Worm (Caenorhabditis elegans) whole organism, mixed stage, embryonic: ENCODE measurements around the gene C15H9.2.

Experiments used
- M03D4.4 ChIP-seq: sonication (generic microtip); optimal IDR thresholded peaks from 2 replicates; lab custom pipeline; 2017; ENCODE audit warnings: mild to moderate bottlenecking, missing genetic modification characterization, missing compliant biosample characterization
- bed-3 ChIP-seq: fragments of 200-800 bp; sonication (Bioruptor generic); optimal IDR thresholded peaks from 3 replicates; lab custom pipeline; 2018; ENCODE audit warnings: mild to moderate bottlenecking, missing genetic modification characterization, moderate library complexity, missing compliant biosample characterization
- blmp-1 ChIP-seq: fragments of 150-350 bp; optimal IDR thresholded peaks from 2 replicates; lab custom pipeline; 2014; ENCODE audit warnings: missing biosample characterization, missing genetic modification characterization
- ceh-39 ChIP-seq: fragments of 150-350 bp; optimal IDR thresholded peaks from 2 replicates; lab custom pipeline; 2014; ENCODE audit warnings: missing biosample characterization, missing genetic modification characterization
- ceh-43 ChIP-seq: fragments of 200-800 bp; sonication (Bioruptor generic); optimal IDR thresholded peaks from 2 replicates; lab custom pipeline; 2018; ENCODE audit warnings: mild to moderate bottlenecking, missing genetic modification characterization, moderate library complexity, missing compliant biosample characterization
- ceh-83 ChIP-seq: fragments of 200-800 bp; sonication (Bioruptor generic); optimal IDR thresholded peaks from 2 replicates; lab custom pipeline; 2018; ENCODE audit warnings: mild to moderate bottlenecking, missing genetic modification characterization, missing compliant biosample characterization
- ces-1 ChIP-seq: fragments of 150-350 bp; optimal IDR thresholded peaks from 2 replicates; lab custom pipeline; 2014; ENCODE audit warnings: missing biosample characterization, missing genetic modification reagents, missing genetic modification characterization
- cnd-1 ChIP-seq: fragments of 200-800 bp; sonication (Bioruptor generic); optimal IDR thresholded peaks from 2 replicates; lab custom pipeline; 2018; ENCODE audit warnings: mild to moderate bottlenecking, missing genetic modification characterization, missing compliant biosample characterization
- drap-1 ChIP-seq: fragments of 200-800 bp; sonication (Bioruptor generic); optimal IDR thresholded peaks from 3 replicates; lab custom pipeline; 2018; ENCODE audit warnings: mild to moderate bottlenecking, missing genetic modification characterization, missing compliant biosample characterization
- elt-1 ChIP-seq: sonication (generic microtip); optimal IDR thresholded peaks from 2 replicates; lab custom pipeline; 2017; ENCODE audit warnings: missing genetic modification characterization, mild to moderate bottlenecking, missing compliant biosample characterization, antibody characterized with exemption, moderate library complexity, borderline replicate concordance; ENCODE audit not compliant: insufficient read depth
- elt-3 ChIP-seq: fragments of 150-350 bp; optimal IDR thresholded peaks from 2 replicates; lab custom pipeline; 2014; ENCODE audit warnings: missing biosample characterization, missing genetic modification characterization
- flh-1 ChIP-seq: fragments of 200-800 bp; sonication (Bioruptor generic); optimal IDR thresholded peaks from 2 replicates; lab custom pipeline; 2018; ENCODE audit warnings: mild to moderate bottlenecking, missing genetic modification characterization, moderate library complexity, missing compliant biosample characterization
- ham-2 ChIP-seq: fragments of 200-800 bp; sonication (Bioruptor generic); optimal IDR thresholded peaks from 2 replicates; lab custom pipeline; 2018; ENCODE audit warnings: mild to moderate bottlenecking, missing genetic modification characterization, missing compliant biosample characterization
- hlh-1 ChIP-seq: fragments of 150-350 bp; optimal IDR thresholded peaks from 2 replicates; lab custom pipeline; 2014; ENCODE audit warnings: missing biosample characterization, missing genetic modification reagents, missing genetic modification characterization
- lin-13 ChIP-seq: fragments of 150-350 bp; optimal IDR thresholded peaks from 2 replicates; lab custom pipeline; 2014; ENCODE audit warnings: missing biosample characterization, missing genetic modification characterization
- lin-32 ChIP-seq: fragments of 200-800 bp; sonication (Bioruptor generic); optimal IDR thresholded peaks from 2 replicates; lab custom pipeline; 2018; ENCODE audit warnings: mild to moderate bottlenecking, missing genetic modification characterization, missing compliant biosample characterization
- lsy-2 ChIP-seq: fragments of 150-350 bp; optimal IDR thresholded peaks from 2 replicates; lab custom pipeline; 2014; ENCODE audit warnings: missing biosample characterization, missing genetic modification characterization
- mab-5 ChIP-seq: fragments of 150-350 bp; optimal IDR thresholded peaks from 2 replicates; lab custom pipeline; 2014; ENCODE audit warnings: missing biosample characterization, missing genetic modification characterization
- mep-1 ChIP-seq: fragments of 150-350 bp; optimal IDR thresholded peaks from 2 replicates; lab custom pipeline; 2017; ENCODE audit warnings: missing biosample characterization, missing genetic modification reagents, missing genetic modification characterization, inconsistent platforms
- mls-2 ChIP-seq: sonication (generic microtip); optimal IDR thresholded peaks from 2 replicates; lab custom pipeline; 2016; ENCODE audit warnings: mild to moderate bottlenecking, missing genetic modification characterization, moderate library complexity, missing compliant biosample characterization
- nhr-12 ChIP-seq: fragments of 150-350 bp; optimal IDR thresholded peaks from 2 replicates; lab custom pipeline; 2014; ENCODE audit warnings: missing biosample characterization, missing genetic modification characterization
- nhr-2 ChIP-seq: fragments of 150-350 bp; optimal IDR thresholded peaks from 2 replicates; lab custom pipeline; 2014; ENCODE audit warnings: missing biosample characterization, missing genetic modification characterization
- nhr-237 ChIP-seq: fragments of 150-350 bp; optimal IDR thresholded peaks from 2 replicates; lab custom pipeline; 2014; ENCODE audit warnings: missing biosample characterization, missing genetic modification characterization
- nhr-28 ChIP-seq: fragments of 150-350 bp; optimal IDR thresholded peaks from 2 replicates; lab custom pipeline; 2014; ENCODE audit warnings: missing biosample characterization, missing genetic modification characterization
- nhr-76 ChIP-seq: sonication (generic microtip); optimal IDR thresholded peaks from 2 replicates; lab custom pipeline; 2017; ENCODE audit warnings: missing biosample characterization, missing genetic modification characterization
- pha-4 ChIP-seq: fragments of 150-350 bp; optimal IDR thresholded peaks from 2 replicates; lab custom pipeline; 2018; ENCODE audit warnings: missing biosample characterization, missing genetic modification reagents, missing genetic modification characterization
- sem-2 ChIP-seq: fragments of 200-800 bp; sonication (Bioruptor generic); optimal IDR thresholded peaks from 2 replicates; lab custom pipeline; 2018; ENCODE audit warnings: mild to moderate bottlenecking, missing genetic modification characterization, missing compliant biosample characterization
- snpc-4 ChIP-seq: fragments of 150-350 bp; optimal IDR thresholded peaks from 2 replicates; lab custom pipeline; 2014; ENCODE audit warnings: missing biosample characterization, missing genetic modification characterization
- sptf-1 ChIP-seq: sonication (generic microtip); optimal IDR thresholded peaks from 2 replicates; lab custom pipeline; 2017; ENCODE audit warnings: mild to moderate bottlenecking, missing genetic modification characterization, moderate library complexity, missing compliant biosample characterization
- tbx-8 ChIP-seq: fragments of 200-800 bp; sonication (Bioruptor generic); optimal IDR thresholded peaks from 2 replicates; lab custom pipeline; 2018; ENCODE audit warnings: mild to moderate bottlenecking, missing genetic modification characterization, moderate library complexity, missing compliant biosample characterization
- unc-120 ChIP-seq: sonication (generic microtip); optimal IDR thresholded peaks from 2 replicates; lab custom pipeline; 2017; ENCODE audit warnings: missing genetic modification characterization, missing compliant biosample characterization; ENCODE audit not compliant: poor library complexity, severe bottlenecking
- unc-39 ChIP-seq: fragments of 150-350 bp; optimal IDR thresholded peaks from 2 replicates; lab custom pipeline; 2014; ENCODE audit warnings: missing biosample characterization, missing genetic modification characterization
- unc-62 ChIP-seq: fragments of 150-350 bp; optimal IDR thresholded peaks from 2 replicates; lab custom pipeline; 2014; ENCODE audit warnings: missing biosample characterization, missing genetic modification reagents, missing genetic modification characterization
- zip-8 ChIP-seq: fragments of 150-350 bp; optimal IDR thresholded peaks from 2 replicates; lab custom pipeline; 2014; ENCODE audit warnings: missing biosample characterization, missing genetic modification characterization
- ztf-11 ChIP-seq: fragments of 150-350 bp; optimal IDR thresholded peaks from 2 replicates; lab custom pipeline; 2014; ENCODE audit warnings: missing biosample characterization, missing genetic modification characterization

The C15H9.2 gene

DNA sequence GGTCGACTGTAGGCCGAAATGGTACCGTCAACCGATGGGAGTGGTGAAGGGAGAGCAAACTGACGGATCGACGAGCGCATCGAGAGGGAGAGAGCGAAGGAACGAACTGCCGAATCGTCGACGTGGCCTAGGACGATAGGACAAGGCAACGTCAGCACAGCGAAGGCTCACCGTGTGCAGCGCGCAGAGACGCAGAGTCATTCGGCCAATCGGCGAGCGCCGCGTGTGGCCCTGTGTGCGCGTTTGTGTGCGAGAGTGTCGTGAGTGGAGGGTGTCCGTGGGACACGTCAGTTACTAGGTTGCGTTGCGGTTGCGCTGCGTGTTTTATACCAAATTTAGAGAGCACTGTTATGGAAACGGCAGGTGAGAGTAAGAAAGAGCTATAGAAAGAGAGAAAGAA lies 26.4 kb upstream of the C15H9.2 start, which contains the start of gene hsp-3:
TSS of gene hsp-3 (minus strand) at position 158 of the 400 bp plus-strand sequence.
- TF ChIP-seq flh-1 (GFP tag; lab: Kevin White, UChicago): no peak
- peak; percentile 60 for TF ChIP-seq ces-1 (GFP tag; lab: Kevin White, UChicago)
- TF ChIP-seq unc-62 (GFP tag; lab: Kevin White, UChicago): peak; percentile 88
- peak; percentile 70 for TF ChIP-seq nhr-2 (tag; lab: Kevin White, UChicago)
- TF ChIP-seq drap-1: peak; percentile 85
- TF ChIP-seq ceh-39 (tag; lab: Kevin White, UChicago): peak; percentile 92
- peak; percentile 46 for TF ChIP-seq tbx-8
- TF ChIP-seq unc-39: peak; percentile 95
- no peak for TF ChIP-seq blmp-1 (tag; lab: Kevin White, UChicago)
- no peak for TF ChIP-seq nhr-28 (tag; lab: Kevin White, UChicago)
- peak; percentile 21 for TF ChIP-seq bed-3 (GFP tag; lab: Kevin White, UChicago)
- TF ChIP-seq ztf-11 (tag; lab: Kevin White, UChicago): peak; percentile 96
- peak; percentile 42 for TF ChIP-seq nhr-237 (tag; lab: Kevin White, UChicago)
- TF ChIP-seq mab-5 (tag; lab: Kevin White, UChicago): no peak
- TF ChIP-seq cnd-1 (tag; lab: Kevin White, UChicago): peak; percentile 79
- TF ChIP-seq unc-120: peak; percentile 77
- TF ChIP-seq ceh-43 (GFP tag; lab: Kevin White, UChicago): no peak
- peak; percentile 53 for TF ChIP-seq hlh-1 (tag; lab: Kevin White, UChicago)
- peak; percentile 89 for TF ChIP-seq sptf-1 (tag; lab: Kevin White, UChicago)
- peak; percentile 93 for TF ChIP-seq mep-1 (tag; lab: Kevin White, UChicago)
- peak; percentile 41 for TF ChIP-seq zip-8 (tag; lab: Kevin White, UChicago)
- no peak for TF ChIP-seq sem-2 (GFP tag; lab: Kevin White, UChicago)
- peak; percentile 98 for TF ChIP-seq lin-13 (tag; lab: Kevin White, UChicago)
- peak; percentile 9 for TF ChIP-seq elt-1 (tag; lab: Kevin White, UChicago)
- TF ChIP-seq elt-3: no peak
- TF ChIP-seq ham-2 (GFP tag; lab: Kevin White, UChicago): peak; percentile 78
- TF ChIP-seq pha-4 (tag; lab: Kevin White, UChicago): peak; percentile 99
- no peak for TF ChIP-seq nhr-76 (tag; lab: Kevin White, UChicago)
- TF ChIP-seq mls-2: peak; percentile 70
- TF ChIP-seq nhr-12 (tag; lab: Kevin White, UChicago): peak; percentile 84
- peak; percentile 57 for TF ChIP-seq ceh-83 (GFP tag; lab: Kevin White, UChicago)
- TF ChIP-seq M03D4.4 (tag; lab: Kevin White, UChicago): peak; percentile 71
- TF ChIP-seq lsy-2: peak; percentile 92
- no peak for TF ChIP-seq snpc-4 (tag; lab: Kevin White, UChicago)
- TF ChIP-seq lin-32: no peak
- TF ChIP-seq, all 35 proteins: peak for 25

ce11 chrX:6092533-6092932 lies 25.8 kb upstream of the C15H9.2 start:
- TF ChIP-seq elt-1 (tag; lab: Kevin White, UChicago) (peak; percentile 98), nhr-2 (tag; lab: Kevin White, UChicago) (peak; percentile 31), nhr-237 (tag; lab: Kevin White, UChicago) (no peak), ceh-83 (GFP tag; lab: Kevin White, UChicago) (no peak), hlh-1 (tag; lab: Kevin White, UChicago) (no peak), lin-32 (no peak), unc-39 (no peak), ces-1 (GFP tag; lab: Kevin White, UChicago) (no peak), ztf-11 (tag; lab: Kevin White, UChicago) (no peak), lsy-2 (no peak), lin-13 (tag; lab: Kevin White, UChicago) (no peak), tbx-8 (no peak), nhr-12 (tag; lab: Kevin White, UChicago) (no peak), ham-2 (GFP tag; lab: Kevin White, UChicago) (peak; percentile 77)

DNA sequence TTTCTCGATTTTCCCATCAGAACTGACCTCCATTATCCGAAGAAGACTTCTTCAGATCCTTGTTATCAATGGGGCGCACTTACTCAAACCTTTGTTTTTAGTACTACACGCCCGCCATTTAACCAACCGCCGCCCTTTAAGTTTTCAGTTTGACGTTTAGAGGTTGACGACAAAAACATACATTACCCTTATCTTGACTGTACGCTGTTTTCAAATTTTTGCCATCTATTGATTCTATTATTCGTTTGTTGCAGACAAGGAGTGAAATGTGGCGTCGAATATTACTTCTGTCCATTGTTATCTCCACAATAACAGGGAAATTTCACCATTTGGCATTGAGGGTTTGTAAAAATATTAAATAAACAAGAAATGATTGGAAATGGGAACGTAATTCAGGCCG lies 25.3 kb upstream of the C15H9.2 start, which contains the start of gene C15H9.5:
TSS of gene C15H9.5 (plus strand) at position 255 of the 400 bp plus-strand sequence.
- TF ChIP-seq elt-3 (no peak), ceh-39 (tag; lab: Kevin White, UChicago) (no peak), unc-39 (no peak), nhr-28 (tag; lab: Kevin White, UChicago) (no peak), mls-2 (no peak), blmp-1 (tag; lab: Kevin White, UChicago) (no peak), unc-62 (GFP tag; lab: Kevin White, UChicago) (no peak)
- TF ChIP-seq, all 35 proteins: peak for 0
